Fruit fly (Drosophila melanogaster): ENCODE data around the gene CG33630.

Gene CG33630

DNA sequence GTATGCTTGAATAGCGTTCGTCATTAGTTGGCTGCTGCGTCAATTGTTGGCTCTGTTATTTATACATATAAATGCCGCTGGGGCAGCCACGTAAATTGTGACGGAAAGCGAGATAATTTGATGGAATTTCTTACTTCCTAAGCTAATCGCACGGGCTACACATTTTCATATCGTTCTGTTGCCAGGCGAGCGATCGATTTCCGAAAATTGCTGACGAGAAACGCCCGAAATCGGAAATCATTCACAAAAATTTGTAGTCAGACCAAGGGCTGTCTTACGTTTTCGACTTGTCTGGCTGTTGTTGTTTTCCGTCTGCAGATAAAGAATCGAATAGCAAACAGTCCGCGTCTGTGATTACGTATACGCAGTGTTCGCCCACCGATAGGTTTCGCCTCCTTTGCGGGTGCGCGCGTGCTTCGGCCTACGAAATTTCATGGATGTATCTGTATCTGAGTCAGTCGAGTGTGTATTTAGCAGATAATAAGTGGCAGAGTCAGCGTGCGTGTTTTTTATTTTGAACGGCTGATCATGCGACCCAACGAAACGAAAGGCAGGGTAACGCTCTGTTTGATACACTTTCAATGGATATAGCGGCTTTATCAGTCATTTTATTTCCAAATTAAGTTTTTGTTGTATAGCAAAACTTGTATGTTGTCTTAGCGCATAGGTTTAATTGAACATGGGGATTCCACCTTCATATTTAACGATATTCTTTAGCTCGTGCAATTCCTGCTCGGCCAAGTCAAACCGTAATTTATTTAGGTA lies 35.3 kb downstream of the CG33630 start (continued):
- TF ChIP-seq Ada2b (GFP tag; IDR thresholded peaks at IDR 0.05) (peak; percentile 55), Stat92E (GFP tag; optimal IDR thresholded peaks at IDR 0.05) (no peak), CG4707 (GFP tag; optimal IDR thresholded peaks at IDR 0.05) (no peak), CG2199 (GFP tag; IDR thresholded peaks at IDR 0.05) (peak; percentile 69; the same call in 1 of the 3 replicates), tx (GFP tag; optimal IDR thresholded peaks at IDR 0.05) (peak; percentile 56), Gsc (GFP tag; IDR thresholded peaks at IDR 0.05) (no peak), CG1233 (GFP tag; optimal IDR thresholded peaks at IDR 0.05) (peak; percentile 55), Nf-YC (tag; optimal IDR thresholded peaks at IDR 0.05) (peak; percentile 44), bcd (GFP tag; optimal IDR thresholded peaks at IDR 0.05) (peak; percentile 59), tup (GFP tag; optimal IDR thresholded peaks at IDR 0.05) (no peak), Hmr (GFP tag; optimal IDR thresholded peaks at IDR 0.05) (peak; percentile 85), CG32532 (GFP tag; IDR thresholded peaks at IDR 0.05) (peak; percentile 79), CG42726 (GFP tag; IDR thresholded peaks at IDR 0.05; ENCODE audit: partially characterized antibody) (no peak), Dad (GFP tag; optimal IDR thresholded peaks at IDR 0.05) (no peak), Lim3 (GFP tag; IDR thresholded peaks at IDR 0.05) (no peak), ham (GFP tag; IDR thresholded peaks at IDR 0.05) (no peak), CG3726 (GFP tag; IDR thresholded peaks at IDR 0.05) (no peak), CG16779 (GFP tag; IDR thresholded peaks at IDR 0.05) (peak; percentile 59; the same call in 1 of the 2 replicates), CG15514 (GFP tag; optimal IDR thresholded peaks at IDR 0.05) (peak; percentile 63), onecut (GFP tag; IDR thresholded peaks at IDR 0.05) (peak; percentile 49; the same call in 1 of the 2 replicates), CG11398 (GFP tag; optimal IDR thresholded peaks at IDR 0.05) (peak; percentile 58), CG15696 (tag; optimal IDR thresholded peaks at IDR 0.05) (peak; percentile 9), Sox100B (GFP tag; optimal IDR thresholded peaks at IDR 0.05) (peak; percentile 70), Hr51 (GFP tag; optimal IDR thresholded peaks at IDR 0.05) (peak; percentile 66 to 76), CG6654 (GFP tag; optimal IDR thresholded peaks at IDR 0.05) (peak; percentile 9), Mad (GFP tag; optimal IDR thresholded peaks at IDR 0.05) (peak; percentile 39), CG13424 (tag; optimal IDR thresholded peaks at IDR 0.05) (peak; percentile 75), CG15269 (tag; optimal IDR thresholded peaks at IDR 0.05) (peak; percentile 82), da (GFP tag; optimal IDR thresholded peaks at IDR 0.05) (no peak), CG4854 (GFP tag; optimal IDR thresholded peaks at IDR 0.05) (no peak), cad (GFP tag; optimal IDR thresholded peaks at IDR 0.05) (no peak), wdn (GFP tag; IDR thresholded peaks at IDR 0.05) (peak; percentile 57; the same call in 1 of the 2 replicates), Poxn (GFP tag; IDR thresholded peaks at IDR 0.05) (no peak), Dll (GFP tag; IDR thresholded peaks at IDR 0.05; ENCODE audit: partially characterized antibody) (0 out of 4 replicates have a peak, but pooled peaks have one; percentile 37), Opbp (GFP tag; IDR thresholded peaks at IDR 0.05; ENCODE audit: partially characterized antibody) (no peak), CG7987 (GFP tag; optimal IDR thresholded peaks at IDR 0.05) (peak; percentile 81), sisA (GFP tag; IDR thresholded peaks at IDR 0.05) (peak; percentile 45; the same call in 1 of the 2 replicates), maf-S (GFP tag; optimal IDR thresholded peaks at IDR 0.05) (peak; percentile 42), unpg (GFP tag; optimal IDR thresholded peaks at IDR 0.05) (peak; percentile 74), rib (GFP tag; IDR thresholded peaks at IDR 0.05) (peak; percentile 44; the same call in 1 of the 2 replicates), CG4360 (GFP tag; IDR thresholded peaks at IDR 0.05) (peak; percentile 36; the same call in 1 of the 2 replicates), wek (GFP tag; optimal IDR thresholded peaks at IDR 0.05) (peak; percentile 39), CG12104 (GFP tag; optimal IDR thresholded peaks at IDR 0.05) (no peak), CG13775 (GFP tag; optimal IDR thresholded peaks at IDR 0.05) (peak; percentile 45), Vsx1 (GFP tag; optimal IDR thresholded peaks at IDR 0.05) (no peak), CG14710 (tag; optimal IDR thresholded peaks at IDR 0.05) (peak; percentile 5), yki (optimal IDR thresholded peaks at IDR 0.05) (no peak), CG10209 (GFP tag; optimal IDR thresholded peaks at IDR 0.05) (peak; percentile 71), Tbp (GFP tag; optimal IDR thresholded peaks at IDR 0.05) (no peak)

Data from whole organism, embryonic.